Fruit fly (Drosophila melanogaster) S2 (cell line): Measurements from ENCODE around the gene CG13928.
A peak's percentile ranks its signal among the peaks of the same experiment; 100 is the strongest.

Experiments
- CG8478 ChIP-seq: fragments of >200 bp; optimal IDR thresholded peaks from 2 replicates; lab custom pipeline; 2018
- CTCF ChIP-seq, 2 experiments: fragments of >200 bp; optimal IDR thresholded peaks; 2 replicates each; lab custom pipeline; 2018

dm6 chr3L:1668504-1668903 lies 40.3 kb upstream of the CG13928 start, which contains the start of gene RpL23A:
- TF ChIP-seq CG8478 (no peak), CTCF (optimal IDR thresholded peaks at IDR 0.05; lab: Kevin White, UChicago) (peak; percentile 72 to 74)
